Worm (Caenorhabditis elegans) whole organism, young adult: Measurements from ENCODE around the gene srh-243.

Experiments used
- C06A6.2 ChIP-seq: fragments of 200-800 bp; sonication (Bioruptor generic); conservative IDR thresholded peaks from 2 replicates; pipeline ENCODE4 v1.3.6; 2022; ENCODE audit warnings: missing genetic modification characterization, missing compliant biosample characterization
- F22D6.2 ChIP-seq: sonication (generic microtip); optimal IDR thresholded peaks from 2 replicates; lab custom pipeline; 2016; ENCODE audit warnings: mild to moderate bottlenecking, missing genetic modification characterization, missing compliant biosample characterization
- F23B12.7 ChIP-seq: sonication (generic microtip); optimal IDR thresholded peaks from 2 replicates; lab custom pipeline; 2017; ENCODE audit warnings: missing genetic modification characterization, mild to moderate bottlenecking, missing compliant biosample characterization, antibody characterized with exemption, moderate library complexity; ENCODE audit not compliant: insufficient read depth
- F37B4.10 ChIP-seq: fragments of 200-800 bp; sonication (Bioruptor generic); IDR thresholded peaks from 2 replicates; pipeline ENCODE4 v1.3.6; 2022; ENCODE audit warnings: missing genetic modification characterization, missing compliant biosample characterization
- F52B5.7 ChIP-seq: sonication (generic microtip); optimal IDR thresholded peaks from 2 replicates; lab custom pipeline; 2016; ENCODE audit warnings: mild to moderate bottlenecking, missing genetic modification characterization, missing compliant biosample characterization
- F57C9.4 ChIP-seq: sonication (generic microtip); optimal IDR thresholded peaks from 2 replicates; lab custom pipeline; 2017; ENCODE audit warnings: mild to moderate bottlenecking, missing genetic modification characterization, missing compliant biosample characterization
- Y56A3A.18 ChIP-seq: fragments of 200-800 bp; sonication (Bioruptor generic); IDR thresholded peaks from 2 replicates; pipeline ENCODE4 v1.3.6; 2022; ENCODE audit warnings: missing genetic modification reagents, missing genetic modification characterization, missing compliant biosample characterization
- ama-1 ChIP-seq, 3 experiments: fragments of 150-350 bp in 1 of 3; sonication (generic microtip) in 2 of 3; optimal IDR thresholded peaks; 2 replicates each; lab custom pipeline; 2014 to 2018; ENCODE audit warnings: missing biosample characterization in 2 of 3, missing genetic modification characterization in 2 of 3, missing genetic modification reagents in 2 of 3
- aptf-2 ChIP-seq: fragments of 200-800 bp; sonication (Bioruptor generic); conservative IDR thresholded peaks from 2 replicates; pipeline ENCODE4 v1.3.6; 2022; ENCODE audit warnings: missing genetic modification reagents, missing genetic modification characterization, missing compliant biosample characterization
- athp-1 ChIP-seq: sonication (generic microtip); optimal IDR thresholded peaks from 2 replicates; lab custom pipeline; 2017; ENCODE audit warnings: mild to moderate bottlenecking, missing genetic modification characterization, missing compliant biosample characterization
- cebp-1 ChIP-seq, 2 experiments: fragments of 200-800 bp in 1 of 2; sonication (Bioruptor generic) in 1 of 2; sonication (generic microtip) in 1 of 2; IDR thresholded peaks in 1 of 2; optimal IDR thresholded peaks in 1 of 2; 2 replicates each; pipeline versions ENCODE4 v1.3.6 to Lab custom; 2017 to 2022; ENCODE audit warnings: missing compliant biosample characterization in 2 of 2, missing genetic modification characterization in 2 of 2, mild to moderate bottlenecking in 1 of 2, missing genetic modification reagents in 1 of 2, moderate library complexity in 1 of 2
- cebp-2 ChIP-seq: fragments of 200-800 bp; sonication (Bioruptor generic); IDR thresholded peaks from 2 replicates; pipeline ENCODE4 v1.3.6; 2022; ENCODE audit warnings: missing genetic modification characterization, missing compliant biosample characterization
- ceh-27 ChIP-seq: fragments of 200-800 bp; sonication (Bioruptor generic); optimal IDR thresholded peaks from 2 replicates; lab custom pipeline; 2018; ENCODE audit warnings: mild to moderate bottlenecking, missing genetic modification characterization, moderate library complexity, missing compliant biosample characterization
- ceh-91 ChIP-seq: fragments of 200-800 bp; sonication (Bioruptor generic); IDR thresholded peaks from 2 replicates; pipeline ENCODE4 v1.3.6; 2022; ENCODE audit warnings: missing genetic modification reagents, missing genetic modification characterization, missing compliant biosample characterization
- chd-7 ChIP-seq: sonication (generic microtip); optimal IDR thresholded peaks from 2 replicates; lab custom pipeline; 2016; ENCODE audit warnings: mild to moderate bottlenecking, missing genetic modification characterization, moderate library complexity, missing compliant biosample characterization
- dox-1 ChIP-seq: fragments of 200-800 bp; sonication (Bioruptor generic); IDR thresholded peaks from 2 replicates; pipeline ENCODE4 v1.3.6; 2022; ENCODE audit warnings: missing genetic modification reagents, missing genetic modification characterization, missing compliant biosample characterization
- efl-1 ChIP-seq: fragments of 150-350 bp; optimal IDR thresholded peaks from 2 replicates; lab custom pipeline; 2014; ENCODE audit warnings: missing biosample characterization, missing genetic modification reagents, missing genetic modification characterization
- ekl-4 ChIP-seq: fragments of 200-800 bp; sonication (Bioruptor generic); IDR thresholded peaks from 2 replicates; pipeline ENCODE4 v1.3.6; 2022; ENCODE audit warnings: missing genetic modification reagents, missing genetic modification characterization, missing compliant biosample characterization
- let-526 ChIP-seq: fragments of 200-800 bp; sonication (Bioruptor generic); IDR thresholded peaks from 2 replicates; pipeline ENCODE4 v1.3.6; 2022; ENCODE audit warnings: missing genetic modification reagents, missing genetic modification characterization, missing compliant biosample characterization
- madf-6 ChIP-seq: fragments of 200-800 bp; sonication (Bioruptor generic); IDR thresholded peaks from 2 replicates; pipeline ENCODE4 v1.3.6; 2022; ENCODE audit warnings: missing genetic modification reagents, missing genetic modification characterization, missing compliant biosample characterization
- mcd-1 ChIP-seq: fragments of 200-800 bp; sonication (Bioruptor generic); IDR thresholded peaks from 2 replicates; pipeline ENCODE4 v1.3.6; 2022; ENCODE audit warnings: missing genetic modification reagents, missing genetic modification characterization, missing compliant biosample characterization
- nfya-1 ChIP-seq: sonication (generic microtip); optimal IDR thresholded peaks from 2 replicates; lab custom pipeline; 2017; ENCODE audit warnings: antibody characterized with exemption, missing compliant biosample characterization, missing genetic modification characterization, borderline replicate concordance; ENCODE audit not compliant: insufficient read depth
- nfya-2 ChIP-seq: fragments of 200-800 bp; sonication (Bioruptor generic); IDR thresholded peaks from 2 replicates; pipeline ENCODE4 v1.3.6; 2022; ENCODE audit warnings: missing genetic modification reagents, missing genetic modification characterization, missing compliant biosample characterization
- nhr-179 ChIP-seq: sonication (generic microtip); optimal IDR thresholded peaks from 2 replicates; lab custom pipeline; 2016; ENCODE audit warnings: mild to moderate bottlenecking, missing genetic modification characterization, missing compliant biosample characterization
- nhr-27 ChIP-seq: fragments of 200-800 bp; sonication (Bioruptor generic); optimal IDR thresholded peaks from 2 replicates; lab custom pipeline; 2018; ENCODE audit warnings: mild to moderate bottlenecking, missing genetic modification characterization, moderate library complexity, missing compliant biosample characterization
- nhr-80 ChIP-seq: sonication (generic microtip); optimal IDR thresholded peaks from 2 replicates; lab custom pipeline; 2016; ENCODE audit warnings: missing genetic modification characterization, missing compliant biosample characterization
- pha-4 ChIP-seq: fragments of 150-350 bp; sonication (generic microtip); optimal IDR thresholded peaks from 2 replicates; lab custom pipeline; 2014; ENCODE audit warnings: missing biosample characterization, missing genetic modification reagents, missing genetic modification characterization
- rcor-1 ChIP-seq: fragments of 200-800 bp; sonication (Bioruptor generic); IDR thresholded peaks from 2 replicates; pipeline ENCODE4 v1.3.6; 2022; ENCODE audit warnings: missing genetic modification reagents, missing genetic modification characterization, missing compliant biosample characterization
- rec-8 ChIP-seq, 2 experiments: sonication (generic microtip); optimal IDR thresholded peaks; 2 replicates each; lab custom pipeline; 2016; ENCODE audit warnings: mild to moderate bottlenecking in 2 of 2, missing genetic modification characterization in 2 of 2, missing genetic modification reagents in 2 of 2, missing genotype in 2 of 2, missing biosample characterization in 1 of 2, missing compliant biosample characterization in 1 of 2, moderate library complexity in 1 of 2
- repo-1 ChIP-seq: sonication (generic microtip); optimal IDR thresholded peaks from 2 replicates; lab custom pipeline; 2017; ENCODE audit warnings: mild to moderate bottlenecking, missing genetic modification characterization, missing compliant biosample characterization
- sdz-38 ChIP-seq: sonication (generic microtip); optimal IDR thresholded peaks from 2 replicates; lab custom pipeline; 2016; ENCODE audit warnings: missing genotype, missing genetic modification characterization, missing compliant biosample characterization
- snpc-1.1 ChIP-seq: sonication (generic microtip); optimal IDR thresholded peaks from 2 replicates; lab custom pipeline; 2017; ENCODE audit warnings: missing genetic modification characterization, mild to moderate bottlenecking, missing compliant biosample characterization, antibody characterized with exemption, moderate library complexity, missing genotype, missing genetic modification reagents; ENCODE audit not compliant: insufficient read depth
- zfh-2 ChIP-seq: fragments of 200-800 bp; sonication (Bioruptor generic); conservative IDR thresholded peaks from 2 replicates; pipeline ENCODE4 v1.3.6; 2022; ENCODE audit warnings: missing genetic modification reagents, missing genetic modification characterization, missing compliant biosample characterization
- ztf-18 ChIP-seq: sonication (generic microtip); optimal IDR thresholded peaks from 2 replicates; lab custom pipeline; 2016; ENCODE audit warnings: missing genotype, mild to moderate bottlenecking, missing genetic modification characterization, missing compliant biosample characterization
- ztf-25 ChIP-seq: fragments of 200-800 bp; sonication (Bioruptor generic); IDR thresholded peaks from 2 replicates; pipeline ENCODE4 v1.3.6; 2022; ENCODE audit warnings: missing genetic modification reagents, missing genetic modification characterization, missing compliant biosample characterization
- ztf-28 ChIP-seq: fragments of 200-800 bp; sonication (Bioruptor generic); IDR thresholded peaks from 2 replicates; pipeline ENCODE4 v1.3.6; 2022; ENCODE audit warnings: missing genetic modification reagents, missing genetic modification characterization, missing compliant biosample characterization

srh-243 gene

DNA sequence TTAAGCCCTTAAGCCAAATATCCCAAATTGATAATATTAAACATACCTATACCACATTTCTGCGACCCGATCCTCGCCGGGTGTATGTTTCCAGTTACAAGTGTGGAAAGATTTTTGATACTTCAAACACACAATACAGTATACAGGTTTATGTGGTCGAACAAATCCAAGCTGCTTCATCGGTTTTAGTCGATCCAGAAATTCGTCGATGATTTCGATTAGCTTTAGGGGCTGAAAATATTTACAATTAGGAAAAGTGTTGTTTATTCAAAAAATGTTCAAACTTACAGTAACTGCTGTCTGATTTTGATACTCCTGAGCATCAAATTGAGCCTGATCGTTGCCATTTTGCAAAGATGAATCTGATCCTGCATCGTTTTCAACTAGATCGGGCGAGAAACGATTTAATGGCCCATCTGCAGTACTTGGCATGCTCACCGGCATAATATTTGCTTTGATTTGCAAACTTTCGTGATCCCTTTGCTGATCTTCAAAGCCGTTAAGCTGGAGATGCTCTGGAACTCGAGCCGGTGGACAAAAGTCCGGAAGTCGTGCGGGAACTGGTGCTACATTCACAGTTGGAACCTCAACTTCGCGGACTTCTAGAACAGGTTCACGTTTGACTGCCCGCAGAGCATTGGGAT lies 6.1 kb downstream of the srh-243 start:
- TF ChIP-seq efl-1 (no peak), F52B5.7 (tag; lab: Kevin White, UChicago) (peak; percentile 0), F37B4.10 (peak; percentile 95; the same call in 1 of the 2 replicates), snpc-1.1 (tag; lab: Kevin White, UChicago) (no peak)

DNA sequence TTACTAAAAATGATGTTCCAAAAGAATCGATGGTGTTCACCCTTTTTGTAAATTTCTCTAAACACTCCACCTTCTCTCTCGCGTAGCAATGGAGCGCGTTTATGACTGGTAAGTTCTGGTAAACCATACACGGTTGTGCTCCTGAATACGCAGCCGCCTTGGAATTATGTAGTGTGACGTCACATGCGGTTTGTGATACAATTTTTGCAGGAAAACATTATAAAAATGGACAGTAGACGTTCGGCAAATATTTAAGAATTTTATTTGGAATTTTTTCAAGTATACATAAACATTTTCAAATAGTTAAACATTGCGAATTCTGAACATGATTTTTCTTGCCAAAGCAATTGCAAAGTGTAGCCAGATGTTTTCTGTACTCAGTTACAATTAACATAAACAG lies 7.3 kb downstream of the srh-243 start, which contains the start of gene F37B4.10:
TSS of gene F37B4.10 (minus strand) at position 101 of the 400 bp plus-strand sequence.
- TF ChIP-seq nhr-27 (tag; lab: Kevin White, UChicago) (no peak), F23B12.7 (tag; lab: Kevin White, UChicago) (no peak), ztf-18 (tag; lab: Kevin White, UChicago) (no peak), nfya-2 (GFP tag; lab: Robert Waterston, UW) (no peak), nhr-179 (no peak), F57C9.4 (tag; lab: Kevin White, UChicago) (no peak), ama-1 (optimal IDR thresholded peaks at IDR 0.05; lab: Kevin White, UChicago) (no peak), ama-1 (GFP tag; optimal IDR thresholded peaks at IDR 0.05; lab: Kevin White, UChicago) (no peak), ceh-27 (GFP tag; lab: Kevin White, UChicago) (no peak), cebp-2 (no peak), nfya-1 (no peak), pha-4 (tag; lab: Kevin White, UChicago) (no peak), mcd-1 (GFP tag; lab: Robert Waterston, UW) (no peak), F22D6.2 (no peak), ztf-25 (no peak), Y56A3A.18 (no peak), athp-1 (tag; lab: Kevin White, UChicago) (no peak)

DNA sequence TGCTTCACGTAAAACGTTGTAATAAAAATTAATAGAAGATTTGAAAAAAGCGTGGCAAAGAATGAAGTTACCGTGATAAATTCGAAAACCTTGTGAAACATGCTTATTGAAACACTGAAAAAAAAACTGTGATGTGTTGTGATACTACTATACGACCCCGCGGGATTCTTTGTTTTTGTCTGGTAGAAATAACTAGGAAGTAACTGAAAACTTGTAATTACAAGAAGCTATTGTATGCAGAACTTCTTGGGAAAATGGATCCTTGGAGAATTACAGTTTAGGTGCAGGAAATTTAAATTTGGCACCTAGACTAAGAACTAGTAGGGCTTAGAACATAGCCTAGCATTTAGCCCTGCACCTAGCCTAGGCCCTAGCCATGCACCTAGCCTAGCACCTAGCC lies 9.6 kb downstream of the srh-243 start, which contains the start of gene str-39:
TSS of gene str-39 (minus strand) at position 101 of the 400 bp plus-strand sequence.
- TF ChIP-seq ekl-4 (GFP tag; lab: Robert Waterston, UW) (no peak), rcor-1 (no peak), repo-1 (tag; lab: Kevin White, UChicago) (no peak), aptf-2 (GFP tag; lab: Robert Waterston, UW) (no peak), let-526 (GFP tag; lab: Robert Waterston, UW) (no peak), ztf-28 (GFP tag; lab: Robert Waterston, UW) (no peak), ceh-91 (GFP tag; lab: Robert Waterston, UW) (no peak), cebp-1 (GFP tag; IDR thresholded peaks at IDR 0.05; lab: Robert Waterston, UW) (no peak), cebp-1 (tag; optimal IDR thresholded peaks at IDR 0.05; lab: Kevin White, UChicago) (no peak), zfh-2 (GFP tag; lab: Robert Waterston, UW) (no peak), rec-8 (tag; optimal IDR thresholded peaks at IDR 0.05; lab: Kevin White, UChicago) (no peak), madf-6 (GFP tag; lab: Robert Waterston, UW) (no peak), dox-1 (GFP tag; lab: Robert Waterston, UW) (no peak)

DNA sequence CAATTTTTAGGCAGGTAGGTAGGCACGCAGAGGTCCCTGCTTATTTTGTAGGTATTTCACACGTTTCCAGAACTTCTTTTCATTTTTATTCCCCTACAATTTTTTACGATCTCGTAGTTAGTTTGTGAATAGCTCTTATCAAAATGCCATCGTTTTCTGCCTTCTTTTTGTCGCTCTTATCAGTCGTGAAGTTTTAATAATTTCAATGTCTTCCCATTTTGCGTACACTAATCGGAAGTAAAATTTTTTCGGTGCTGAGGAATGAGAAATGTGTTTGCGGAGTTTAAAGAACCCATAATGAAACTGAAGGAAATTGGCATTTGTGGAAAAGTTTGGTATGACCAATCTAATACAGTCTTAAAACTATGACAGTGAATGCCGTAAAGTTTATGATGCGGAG lies 10.1 kb downstream of the srh-243 start:
- no peak for TF ChIP-seq chd-7 (tag; lab: Kevin White, UChicago)
- no peak for TF ChIP-seq sdz-38 (tag; lab: Kevin White, UChicago)
- TF ChIP-seq nhr-80 (tag; lab: Kevin White, UChicago), result peak; percentile 45
- no peak for TF ChIP-seq C06A6.2 (GFP tag; lab: Robert Waterston, UW)
